Worm (Caenorhabditis elegans): ENCODE results near the gene F43C11.2.

ce11 chrII:2403984-2404383 is 49.4 kb downstream of the F43C11.2 start, which contains the start of gene F16G10.1:
- no peak for TF ChIP-seq ceh-9 (tag; optimal IDR thresholded peaks at IDR 0.05)
- no peak for TF ChIP-seq R02D3.7 (tag; optimal IDR thresholded peaks at IDR 0.05)
